Worm (Caenorhabditis elegans): ENCODE data around the gene W02D7.11.
A peak's percentile ranks its signal among the peaks of the same experiment; 100 is the strongest.

The W02D7.11 gene

ce11 chrV:8334360-8334759 lies 30.0 kb upstream of the W02D7.11 start, which contains the start of gene tmd-2:
TSS of gene tmd-2 (plus strand) at chrV:8334660.
- no peak for TF ChIP-seq F10E7.11 (tag; optimal IDR thresholded peaks at IDR 0.05)
- TF ChIP-seq hlh-26 (GFP tag; conservative IDR thresholded peaks at IDR 0.05) = no peak
- TF ChIP-seq nhr-120 (GFP tag; IDR thresholded peaks at IDR 0.05) = no peak
- TF ChIP-seq Y53G8AR.9 (GFP tag; conservative IDR thresholded peaks at IDR 0.05) = no peak
- no peak for TF ChIP-seq nfya-2 (GFP tag; IDR thresholded peaks at IDR 0.05)
- no peak for TF ChIP-seq nhr-90 (tag; optimal IDR thresholded peaks at IDR 0.05)

ce11 chrV:8329390-8329789 lies 25.1 kb upstream of the W02D7.11 start:
- TF ChIP-seq D2030.7 (GFP tag; IDR thresholded peaks at IDR 0.05) (peak; percentile 16; the same call in 1 of the 2 replicates), madf-3 (GFP tag; IDR thresholded peaks at IDR 0.05) (peak; percentile 80; the same call in 1 of the 2 replicates), ceh-40 (GFP tag; IDR thresholded peaks at IDR 0.05) (peak; percentile 85), let-526 (GFP tag; IDR thresholded peaks at IDR 0.05) (0 out of 2 replicates have a peak, but pooled peaks have one; percentile 70), ztf-28 (GFP tag; IDR thresholded peaks at IDR 0.05) (0 out of 2 replicates have a peak, but pooled peaks have one; percentile 49), F37B4.10 (GFP tag; IDR thresholded peaks at IDR 0.05) (0 out of 2 replicates have a peak, but pooled peaks have one; percentile 82), F39B2.1 (GFP tag; IDR thresholded peaks at IDR 0.05) (0 out of 2 replicates have a peak, but pooled peaks have one; percentile 60), hmg-20 (GFP tag; IDR thresholded peaks at IDR 0.05) (0 out of 2 replicates have a peak, but pooled peaks have one; percentile 28), cebp-2 (GFP tag; IDR thresholded peaks at IDR 0.05) (peak; percentile 77; the same call in 1 of the 2 replicates), aptf-3 (GFP tag; IDR thresholded peaks at IDR 0.05) (0 out of 2 replicates have a peak, but pooled peaks have one; percentile 84), egrh-3 (GFP tag; IDR thresholded peaks at IDR 0.05) (peak; percentile 70), egl-18 (GFP tag; IDR thresholded peaks at IDR 0.05) (0 out of 2 replicates have a peak, but pooled peaks have one; percentile 63), ceh-58 (GFP tag; IDR thresholded peaks at IDR 0.05) (0 out of 2 replicates have a peak, but pooled peaks have one; percentile 18), ceh-100 (GFP tag; IDR thresholded peaks at IDR 0.05) (0 out of 2 replicates have a peak, but pooled peaks have one; percentile 15), F33H1.4 (GFP tag; IDR thresholded peaks at IDR 0.05) (0 out of 2 replicates have a peak, but pooled peaks have one; percentile 25), B0019.2 (GFP tag; conservative IDR thresholded peaks at IDR 0.05) (peak; percentile 40; the same call in 1 of the 2 replicates)

- peak; percentile 72 for TF ChIP-seq madf-6 (GFP tag; IDR thresholded peaks at IDR 0.05)
- no peak for TF ChIP-seq F37B4.10 (GFP tag; IDR thresholded peaks at IDR 0.05)
- peak; percentile 81 for TF ChIP-seq zfh-2 (GFP tag; conservative IDR thresholded peaks at IDR 0.05)
- TF ChIP-seq aptf-3 (GFP tag; IDR thresholded peaks at IDR 0.05) = 0 out of 2 replicates have a peak, but pooled peaks have one; percentile 53
- TF ChIP-seq hmg-1.2 (GFP tag; IDR thresholded peaks at IDR 0.05) = peak; percentile 60; the same call in 1 of the 2 replicates
- TF ChIP-seq C06A6.2 (GFP tag; conservative IDR thresholded peaks at IDR 0.05) = no peak
- TF ChIP-seq madf-8 (GFP tag; conservative IDR thresholded peaks at IDR 0.05) = peak; percentile 35; the same call in 1 of the 2 replicates
- TF ChIP-seq efl-1 (GFP tag; optimal IDR thresholded peaks at IDR 0.05) = peak; percentile 14
- peak; percentile 79; the same call in 1 of the 2 replicates for TF ChIP-seq egrh-3 (GFP tag; IDR thresholded peaks at IDR 0.05)
Measured at ce11 chrV:8327080-8327479, 22.8 kb upstream of the W02D7.11 start.

ce11 chrV:8325906-8326305 lies 21.6 kb upstream of the W02D7.11 start:
- TF ChIP-seq him-1 (tag; optimal IDR thresholded peaks at IDR 0.05) (no peak), cebp-1 (GFP tag; IDR thresholded peaks at IDR 0.05) (no peak), cebp-1 (tag; optimal IDR thresholded peaks at IDR 0.05) (no peak), Y53G8AR.9 (GFP tag; conservative IDR thresholded peaks at IDR 0.05) (no peak), zfh-2 (GFP tag; conservative IDR thresholded peaks at IDR 0.05) (peak; percentile 63)

ce11 chrV:8323545-8323944 lies 19.2 kb upstream of the W02D7.11 start:
- TF ChIP-seq T07F8.4 (tag; optimal IDR thresholded peaks at IDR 0.05) = no peak
- TF ChIP-seq Y56A3A.18 (GFP tag; IDR thresholded peaks at IDR 0.05) = no peak
- TF ChIP-seq F52B5.7 (tag; optimal IDR thresholded peaks at IDR 0.05) = no peak
- no peak for TF ChIP-seq sdz-38 (tag; optimal IDR thresholded peaks at IDR 0.05)
- TF ChIP-seq ceh-91 (GFP tag; IDR thresholded peaks at IDR 0.05) = no peak
- no peak for TF ChIP-seq madf-3 (GFP tag; IDR thresholded peaks at IDR 0.05)
- no peak for TF ChIP-seq egl-18 (GFP tag; IDR thresholded peaks at IDR 0.05)
- no peak for TF ChIP-seq nhr-179 (tag; optimal IDR thresholded peaks at IDR 0.05)
- no peak for TF ChIP-seq hmg-1.2 (GFP tag; IDR thresholded peaks at IDR 0.05)
- TF ChIP-seq lir-1 (GFP tag; conservative IDR thresholded peaks at IDR 0.05) = no peak
